Worm (Caenorhabditis elegans) whole organism, L3 larva: ENCODE data around the gene hoe-1.

ENCODE experiments used
- R02D3.7 ChIP-seq: fragments of 150-350 bp; optimal IDR thresholded peaks from 2 replicates; lab custom pipeline; 2014; ENCODE audit warnings: missing biosample characterization, missing genetic modification characterization
- ama-1 ChIP-seq: fragments of 150-350 bp; optimal IDR thresholded peaks from 2 replicates; lab custom pipeline; 2018
- elt-1 ChIP-seq: fragments of 150-350 bp; optimal IDR thresholded peaks from 2 replicates; lab custom pipeline; 2014; ENCODE audit warnings: missing biosample characterization, missing genetic modification characterization
- fkh-2 ChIP-seq: fragments of 150-350 bp; optimal IDR thresholded peaks from 2 replicates; lab custom pipeline; 2014; ENCODE audit warnings: missing biosample characterization, missing genetic modification reagents, missing genetic modification characterization
- nfya-1 ChIP-seq: sonication (generic microtip); optimal IDR thresholded peaks from 2 replicates; lab custom pipeline; 2017; ENCODE audit warnings: missing genetic modification characterization, mild to moderate bottlenecking, missing compliant biosample characterization, antibody characterized with exemption, moderate library complexity; ENCODE audit not compliant: insufficient read depth
- nhr-23 ChIP-seq: fragments of 150-350 bp; optimal IDR thresholded peaks from 2 replicates; lab custom pipeline; 2014; ENCODE audit warnings: missing biosample characterization, missing genetic modification reagents, missing genetic modification characterization
- pqm-1 ChIP-seq: fragments of 150-350 bp; optimal IDR thresholded peaks from 2 replicates; lab custom pipeline; 2017; ENCODE audit warnings: missing biosample characterization, missing genetic modification characterization, inconsistent platforms
- snpc-4 ChIP-seq: fragments of 150-350 bp; optimal IDR thresholded peaks from 2 replicates; lab custom pipeline; 2014; ENCODE audit warnings: missing biosample characterization, missing genetic modification characterization
- tbx-2 ChIP-seq: sonication (generic microtip); optimal IDR thresholded peaks from 2 replicates; lab custom pipeline; 2016; ENCODE audit warnings: mild to moderate bottlenecking, missing genetic modification characterization, missing compliant biosample characterization

ce11 chrIV:4745422-4745821, 1.4 kb upstream of the hoe-1 start, which contains the start of gene timm-17B.1:
- peak; percentile 81 for TF ChIP-seq nfya-1 (tag; lab: Kevin White, UChicago)
- peak; percentile 49 for TF ChIP-seq tbx-2
- peak; percentile 29 for TF ChIP-seq snpc-4 (tag; lab: Kevin White, UChicago)
- TF ChIP-seq R02D3.7 (tag; lab: Kevin White, UChicago): peak; percentile 73
- peak; percentile 66 for TF ChIP-seq nhr-23 (tag; lab: Kevin White, UChicago)
- no peak for TF ChIP-seq ama-1 (lab: Kevin White, UChicago)
- TF ChIP-seq fkh-2 (tag; lab: Kevin White, UChicago): no peak
- TF ChIP-seq elt-1 (tag; lab: Kevin White, UChicago): no peak
- no peak for TF ChIP-seq pqm-1
